Fruit fly (Drosophila melanogaster) whole organism, prepupa: Measurements from ENCODE around the gene Tailor.

Experiments
- CG10631 ChIP-seq: fragments of 200-800 bp; sonication (Bioruptor generic); optimal IDR thresholded peaks from 2 replicates; lab custom pipeline; 2016; ENCODE audit warnings: missing biosample characterization, missing genetic modification characterization
- CG10669 ChIP-seq: fragments of 200-800 bp; sonication (Bioruptor generic); optimal IDR thresholded peaks from 3 replicates; lab custom pipeline; 2018; ENCODE audit warnings: missing biosample characterization, mild to moderate bottlenecking, missing genetic modification characterization, moderate library complexity
- CG11294 ChIP-seq: fragments of 200-800 bp; sonication (Bioruptor generic); IDR thresholded peaks from 2 replicates; pipeline ENCODE4 v1.3.6; 2022; ENCODE audit warnings: missing biosample characterization, missing genetic modification characterization
- CG11762 ChIP-seq: fragments of 200-800 bp; sonication (Bioruptor generic); optimal IDR thresholded peaks from 3 replicates; lab custom pipeline; 2016; ENCODE audit warnings: missing biosample characterization, missing genetic modification characterization; ENCODE audit not compliant: insufficient read depth
- CG15336 ChIP-seq: fragments of 200-800 bp; sonication (Bioruptor generic); IDR thresholded peaks from 2 replicates; pipeline ENCODE4 v1.3.6; 2022; ENCODE audit warnings: missing biosample characterization, missing genetic modification characterization
- CG16779 ChIP-seq: fragments of 200-800 bp; sonication (Bioruptor generic); optimal IDR thresholded peaks from 3 replicates; lab custom pipeline; 2017; ENCODE audit warnings: missing biosample characterization, mild to moderate bottlenecking, missing genetic modification characterization
- CG3032 ChIP-seq: fragments of 200-800 bp; optimal IDR thresholded peaks from 2 replicates; lab custom pipeline; 2019; ENCODE audit warnings: missing biosample characterization, mild to moderate bottlenecking, missing genetic modification characterization, moderate library complexity
- CG31627 ChIP-seq: fragments of 200-800 bp; sonication (Bioruptor generic); optimal IDR thresholded peaks from 3 replicates; lab custom pipeline; 2016; ENCODE audit warnings: missing biosample characterization, missing genetic modification characterization
- CG3919 ChIP-seq: fragments of 200-800 bp; sonication (Bioruptor generic); optimal IDR thresholded peaks from 3 replicates; lab custom pipeline; 2016; ENCODE audit warnings: missing biosample characterization, missing genetic modification characterization
- CG6163 ChIP-seq: fragments of 200-800 bp; sonication (Bioruptor generic); IDR thresholded peaks from 3 replicates; pipeline ENCODE4 v1.3.6; 2022; ENCODE audit warnings: missing biosample characterization, missing genetic modification characterization
- CG6276 ChIP-seq: fragments of 200-800 bp; sonication (Bioruptor generic); optimal IDR thresholded peaks from 2 replicates; lab custom pipeline; 2017; ENCODE audit warnings: missing biosample characterization, mild to moderate bottlenecking, missing genetic modification characterization
- CG6792 ChIP-seq: fragments of 200-800 bp; sonication (Bioruptor generic); optimal IDR thresholded peaks from 3 replicates; lab custom pipeline; 2016; ENCODE audit warnings: missing biosample characterization, missing genetic modification characterization
- CG6854 ChIP-seq: fragments of 200-800 bp; sonication (Bioruptor generic); optimal IDR thresholded peaks from 2 replicates; lab custom pipeline; 2017; ENCODE audit warnings: missing biosample characterization, mild to moderate bottlenecking, missing genetic modification characterization
- CG7368 ChIP-seq: fragments of 200-800 bp; sonication (Bioruptor generic); optimal IDR thresholded peaks from 3 replicates; lab custom pipeline; 2016; ENCODE audit warnings: missing biosample characterization, missing genetic modification characterization
- CG8119 ChIP-seq: fragments of 200-800 bp; sonication (Bioruptor generic); IDR thresholded peaks from 3 replicates; pipeline ENCODE4 v1.3.6; 2022; ENCODE audit warnings: missing biosample characterization, missing genetic modification characterization
- CG8319 ChIP-seq: fragments of 200-800 bp; sonication (Bioruptor generic); optimal IDR thresholded peaks from 3 replicates; lab custom pipeline; 2016; ENCODE audit warnings: missing biosample characterization, missing genetic modification characterization
- CG9139 ChIP-seq: fragments of 200-800 bp; sonication (Bioruptor generic); optimal IDR thresholded peaks from 3 replicates; lab custom pipeline; 2017; ENCODE audit warnings: missing biosample characterization, mild to moderate bottlenecking, missing genetic modification characterization
- Eip78C ChIP-seq: fragments of 200-800 bp; sonication (Bioruptor generic); peaks from one replicate; lab custom pipeline; 2016; ENCODE audit warnings: missing biosample characterization, missing genetic modification characterization
- Ets21C ChIP-seq: fragments of 200-800 bp; sonication (Bioruptor generic); optimal IDR thresholded peaks from 3 replicates; lab custom pipeline; 2016; ENCODE audit warnings: missing biosample characterization, missing genetic modification characterization
- Gug ChIP-seq: fragments of 200-800 bp; sonication (Bioruptor generic); IDR thresholded peaks from 2 replicates; pipeline ENCODE4 v1.3.6; 2022; ENCODE audit warnings: missing biosample characterization, missing genetic modification characterization
- Hr39 ChIP-seq: fragments of 200-800 bp; sonication (Bioruptor generic); optimal IDR thresholded peaks from 2 replicates; lab custom pipeline; 2016; ENCODE audit warnings: missing biosample characterization, missing genetic modification characterization
- Lpt ChIP-seq: fragments of 200-800 bp; sonication (Bioruptor generic); optimal IDR thresholded peaks from 3 replicates; lab custom pipeline; 2016; ENCODE audit warnings: missing biosample characterization, missing genetic modification characterization
- Met ChIP-seq: fragments of 200-800 bp; sonication (Bioruptor generic); optimal IDR thresholded peaks from 3 replicates; lab custom pipeline; 2016; ENCODE audit warnings: missing biosample characterization, missing genetic modification characterization
- Smox ChIP-seq: fragments of 200-800 bp; sonication (Bioruptor generic); optimal IDR thresholded peaks from 3 replicates; lab custom pipeline; 2016; ENCODE audit warnings: missing biosample characterization, missing genetic modification characterization
- Sox102F ChIP-seq: fragments of 200-800 bp; sonication (Bioruptor generic); optimal IDR thresholded peaks from 2 replicates; lab custom pipeline; 2016; ENCODE audit warnings: missing biosample characterization, mild to moderate bottlenecking, missing genetic modification characterization
- Sox14 ChIP-seq: fragments of 200-800 bp; sonication (Bioruptor generic); optimal IDR thresholded peaks from 3 replicates; lab custom pipeline; 2016; ENCODE audit warnings: missing biosample characterization, missing genetic modification characterization
- achi ChIP-seq: fragments of 200-800 bp; sonication (Bioruptor generic); optimal IDR thresholded peaks from 3 replicates; lab custom pipeline; 2016; ENCODE audit warnings: missing biosample characterization, missing genetic modification characterization
- cyc ChIP-seq: fragments of 200-800 bp; sonication (Bioruptor generic); optimal IDR thresholded peaks from 3 replicates; lab custom pipeline; 2016; ENCODE audit warnings: missing biosample characterization, missing genetic modification characterization
- dac ChIP-seq: fragments of 200-800 bp; sonication (Bioruptor generic); optimal IDR thresholded peaks from 2 replicates; lab custom pipeline; 2017; ENCODE audit warnings: missing biosample characterization, mild to moderate bottlenecking, missing genetic modification characterization
- esn ChIP-seq: fragments of 200-800 bp; sonication (Bioruptor generic); optimal IDR thresholded peaks from 2 replicates; lab custom pipeline; 2016; ENCODE audit warnings: missing biosample characterization, mild to moderate bottlenecking, missing genetic modification characterization, moderate library complexity
- fd85E ChIP-seq: fragments of 200-800 bp; sonication (Bioruptor generic); optimal IDR thresholded peaks from 3 replicates; lab custom pipeline; 2016; ENCODE audit warnings: missing biosample characterization, missing genetic modification characterization
- fkh ChIP-seq: fragments of 200-800 bp; sonication (Bioruptor generic); optimal IDR thresholded peaks from 3 replicates; lab custom pipeline; 2017; ENCODE audit warnings: missing biosample characterization, mild to moderate bottlenecking, missing genetic modification characterization, moderate library complexity
- net ChIP-seq: fragments of 200-800 bp; sonication (Bioruptor generic); optimal IDR thresholded peaks from 3 replicates; lab custom pipeline; 2016; ENCODE audit warnings: missing biosample characterization, missing genetic modification characterization
- pdm3 ChIP-seq: fragments of 200-800 bp; sonication (Bioruptor generic); optimal IDR thresholded peaks from 3 replicates; lab custom pipeline; 2016; ENCODE audit warnings: missing biosample characterization, missing genetic modification characterization
- salr ChIP-seq, 2 experiments: fragments of 200-800 bp; sonication (Bioruptor generic); optimal IDR thresholded peaks; 3 replicates each; lab custom pipeline; 2016 to 2018; ENCODE audit warnings: missing biosample characterization in 2 of 2, missing genetic modification characterization in 2 of 2, mild to moderate bottlenecking in 1 of 2
- spab ChIP-seq: fragments of 200-800 bp; sonication (Bioruptor generic); optimal IDR thresholded peaks from 2 replicates; lab custom pipeline; 2017; ENCODE audit warnings: missing biosample characterization, mild to moderate bottlenecking, missing genetic modification characterization, missing genetic modification reagents
- svp ChIP-seq: fragments of 200-800 bp; sonication (Bioruptor generic); peaks from one replicate; lab custom pipeline; 2016; ENCODE audit warnings: missing biosample characterization, missing genetic modification characterization
- topi ChIP-seq: fragments of 200-800 bp; sonication (Bioruptor generic); optimal IDR thresholded peaks from 3 replicates; lab custom pipeline; 2016; ENCODE audit warnings: missing biosample characterization, missing genetic modification characterization

Tailor gene

dm6 chr3R:7122172-7123072 is 36.5 kb upstream of the Tailor start (continued):
- TF ChIP-seq cyc (GFP tag; lab: Kevin White, UChicago) (no peak), CG9139 (GFP tag; lab: Kevin White, UChicago) (no peak), salr (GFP tag; optimal IDR thresholded peaks at IDR 0.05; lab: Kevin White, UChicago) (no peak), CG10669 (GFP tag; lab: Kevin White, UChicago) (no peak), CG31627 (GFP tag; lab: Kevin White, UChicago) (no peak), pdm3 (GFP tag; lab: Kevin White, UChicago) (no peak), CG8319 (GFP tag; lab: Kevin White, UChicago) (no peak), CG6792 (GFP tag; lab: Kevin White, UChicago) (no peak), CG7368 (GFP tag; lab: Kevin White, UChicago) (no peak), dac (no peak), Smox (GFP tag; lab: Kevin White, UChicago) (no peak), fkh (GFP tag; lab: Kevin White, UChicago) (peak; percentile 64), CG6854 (GFP tag; lab: Kevin White, UChicago) (peak; percentile 81), CG10631 (GFP tag; lab: Kevin White, UChicago) (no peak), CG16779 (tag; lab: Kevin White, UChicago) (no peak), fd85E (GFP tag; lab: Kevin White, UChicago) (no peak), achi (no peak), Sox14 (no peak), Lpt (no peak), CG11294 (GFP tag; lab: Robert Waterston, UW) (no peak), CG3032 (tag; lab: Kevin White, UChicago) (no peak), Met (GFP tag; lab: Kevin White, UChicago) (no peak), CG3919 (GFP tag; lab: Kevin White, UChicago) (no peak), svp (GFP tag; lab: Kevin White, UChicago) (peak; percentile 86), spab (GFP tag; lab: Kevin White, UChicago) (no peak), CG8119 (GFP tag; lab: Robert Waterston, UW) (no peak), net (GFP tag; lab: Kevin White, UChicago) (no peak), Ets21C (no peak), CG6276 (GFP tag; lab: Kevin White, UChicago) (no peak), esn (GFP tag; lab: Kevin White, UChicago) (peak; percentile 16), Gug (no peak), topi (GFP tag; lab: Kevin White, UChicago) (no peak)
- TF ChIP-seq, all 60 proteins: peak for 9

- no peak for TF ChIP-seq Sox102F
- TF ChIP-seq topi (GFP tag; lab: Kevin White, UChicago) = no peak
- no peak for TF ChIP-seq CG15336 (GFP tag; lab: Robert Waterston, UW)
- TF ChIP-seq CG10631 (GFP tag; lab: Kevin White, UChicago) = no peak
- no peak for TF ChIP-seq CG8319 (GFP tag; lab: Kevin White, UChicago)
- no peak for TF ChIP-seq Smox (GFP tag; lab: Kevin White, UChicago)
- no peak for TF ChIP-seq Gug
- no peak for TF ChIP-seq CG8119 (GFP tag; lab: Robert Waterston, UW)
- TF ChIP-seq salr (GFP tag; optimal IDR thresholded peaks at IDR 0.05; lab: Kevin White, UChicago) = no peak
- no peak for TF ChIP-seq dac
- TF ChIP-seq pdm3 (GFP tag; lab: Kevin White, UChicago) = no peak
- TF ChIP-seq CG6163 (GFP tag; lab: Robert Waterston, UW) = no peak
- TF ChIP-seq Lpt = no peak
- TF ChIP-seq esn (GFP tag; lab: Kevin White, UChicago) = no peak
- no peak for TF ChIP-seq fkh (GFP tag; lab: Kevin White, UChicago)
- no peak for TF ChIP-seq CG11294 (GFP tag; lab: Robert Waterston, UW)
- TF ChIP-seq Eip78C (GFP tag; lab: Kevin White, UChicago) = no peak
- TF ChIP-seq CG6792 (GFP tag; lab: Kevin White, UChicago) = no peak
- no peak for TF ChIP-seq Hr39 (GFP tag; lab: Kevin White, UChicago)
- no peak for TF ChIP-seq CG11762 (GFP tag; lab: Kevin White, UChicago)
These were observed 31.7 kb upstream of the Tailor start, which contains the start of gene Mlp84B for dm6 chr3R:7117590-7117989. Mlp84B (minus strand) TSS chr3R:7117732.
